Fruit fly (Drosophila melanogaster) whole organism, embryonic: ENCODE data around the gene Ilp6.
A peak's percentile ranks its signal among the peaks of the same experiment; 100 is the strongest.

Experiments used
- Blimp-1 ChIP-seq: fragments of 200-800 bp; sonication (Bioruptor generic); optimal IDR thresholded peaks from 3 replicates; lab custom pipeline; 2018; ENCODE audit warnings: missing biosample characterization, missing genetic modification characterization, mild to moderate bottlenecking, moderate library complexity, missing genetic modification reagents
- C15 ChIP-seq: fragments of 200-800 bp; sonication (Bioruptor generic); IDR thresholded peaks from 3 replicates; pipeline ENCODE4 v1.3.6; 2022; ENCODE audit warnings: missing biosample characterization, missing genetic modification characterization
- CG11504 ChIP-seq: fragments of 200-800 bp; sonication (Bioruptor generic); optimal IDR thresholded peaks from 3 replicates; lab custom pipeline; 2019; ENCODE audit warnings: missing biosample characterization, mild to moderate bottlenecking, missing genetic modification characterization, moderate library complexity
- CG12299 ChIP-seq: fragments of 200-800 bp; sonication (Bioruptor generic); optimal IDR thresholded peaks from 2 replicates; lab custom pipeline; 2018; ENCODE audit warnings: missing biosample characterization, mild to moderate bottlenecking, missing genetic modification characterization
- CG12744 ChIP-seq: fragments of 200-800 bp; sonication (Bioruptor generic); optimal IDR thresholded peaks from 2 replicates; lab custom pipeline; 2016; ENCODE audit warnings: missing biosample characterization, missing genetic modification characterization
- CG13287 ChIP-seq: fragments of 200-800 bp; sonication (Bioruptor generic); IDR thresholded peaks from 2 replicates; pipeline ENCODE4 v1.3.6; 2022; ENCODE audit warnings: missing biosample characterization, missing genetic modification characterization; ENCODE audit not compliant: partially characterized antibody
- CG14441 ChIP-seq: fragments of 200-800 bp; sonication (Bioruptor generic); IDR thresholded peaks from 2 replicates; pipeline ENCODE4 v1.3.6; 2022; ENCODE audit warnings: missing biosample characterization, missing genetic modification characterization
- CG15269 ChIP-seq: fragments of 200-800 bp; sonication (Bioruptor generic); optimal IDR thresholded peaks from 2 replicates; lab custom pipeline; 2018; ENCODE audit warnings: missing biosample characterization, mild to moderate bottlenecking, missing genetic modification characterization, moderate library complexity
- CG16863 ChIP-seq: fragments of 200-800 bp; sonication (Bioruptor generic); optimal IDR thresholded peaks from 3 replicates; lab custom pipeline; 2016; ENCODE audit warnings: missing biosample characterization, missing genetic modification characterization
- CG17359 ChIP-seq: fragments of 200-800 bp; sonication (Bioruptor generic); optimal IDR thresholded peaks from 3 replicates; lab custom pipeline; 2018; ENCODE audit warnings: missing biosample characterization, mild to moderate bottlenecking, missing genetic modification characterization, moderate library complexity
- CG17829 ChIP-seq: fragments of 200-800 bp; optimal IDR thresholded peaks from 2 replicates; lab custom pipeline; 2019; ENCODE audit warnings: missing biosample characterization, mild to moderate bottlenecking, missing genetic modification characterization, moderate library complexity
- CG2712 ChIP-seq: fragments of 200-800 bp; optimal IDR thresholded peaks from 3 replicates; lab custom pipeline; 2019; ENCODE audit warnings: missing biosample characterization, mild to moderate bottlenecking, missing genetic modification characterization, moderate library complexity
- CG33557 ChIP-seq: fragments of 200-800 bp; sonication (Bioruptor generic); optimal IDR thresholded peaks from 2 replicates; lab custom pipeline; 2019; ENCODE audit warnings: missing biosample characterization, mild to moderate bottlenecking, missing genetic modification characterization, moderate library complexity
- CG3847 ChIP-seq: fragments of 200-800 bp; sonication (Bioruptor generic); IDR thresholded peaks from 2 replicates; pipeline ENCODE4 v1.3.6; 2022; ENCODE audit warnings: missing biosample characterization, missing genetic modification characterization
- CG6689 ChIP-seq: fragments of 200-800 bp; sonication (Bioruptor generic); IDR thresholded peaks from 2 replicates; pipeline ENCODE4 v1.3.6; 2022; ENCODE audit warnings: missing biosample characterization, missing genetic modification characterization
- CG7372 ChIP-seq: fragments of 200-800 bp; sonication (Bioruptor generic); IDR thresholded peaks from 2 replicates; pipeline ENCODE4 v1.3.6; 2022; ENCODE audit warnings: missing biosample characterization, missing genetic modification characterization
- CoRest ChIP-seq: fragments of 200-800 bp; sonication (Bioruptor generic); optimal IDR thresholded peaks from 3 replicates; lab custom pipeline; 2018; ENCODE audit warnings: missing biosample characterization, mild to moderate bottlenecking, missing genetic modification characterization, moderate library complexity
- E2f2 ChIP-seq: fragments of 200-800 bp; sonication (Bioruptor generic); IDR thresholded peaks from 2 replicates; pipeline ENCODE4 v1.3.6; 2022; ENCODE audit warnings: missing biosample characterization, missing genetic modification characterization
- Gug ChIP-seq: fragments of 200-800 bp; sonication (Bioruptor generic); IDR thresholded peaks from 4 replicates; pipeline ENCODE4 v1.3.6; 2022; ENCODE audit warnings: missing biosample characterization, missing genetic modification characterization
- HLH54F ChIP-seq: fragments of 200-800 bp; sonication (Bioruptor generic); optimal IDR thresholded peaks from 3 replicates; lab custom pipeline; 2016; ENCODE audit warnings: missing biosample characterization, missing genetic modification characterization
- HLHmδ ChIP-seq: fragments of 200-800 bp; sonication (Bioruptor generic); optimal IDR thresholded peaks from 2 replicates; lab custom pipeline; 2018; ENCODE audit warnings: missing biosample characterization, mild to moderate bottlenecking, missing genetic modification characterization, moderate library complexity
- Hand ChIP-seq: fragments of 200-800 bp; sonication (Bioruptor generic); optimal IDR thresholded peaks from 2 replicates; lab custom pipeline; 2017; ENCODE audit warnings: mild to moderate bottlenecking, missing biosample characterization, missing genetic modification reagents, missing genetic modification characterization
- Hr51 ChIP-seq, 2 experiments: fragments of 200-800 bp; sonication (Bioruptor generic); optimal IDR thresholded peaks; 2 replicates in 1 of 2; 3 replicates in 1 of 2; lab custom pipeline; 2016 to 2018; ENCODE audit warnings: missing biosample characterization in 2 of 2, missing genetic modification characterization in 2 of 2, mild to moderate bottlenecking in 1 of 2, moderate library complexity in 1 of 2
- Hsf ChIP-seq: fragments of 200-800 bp; sonication (Bioruptor generic); optimal IDR thresholded peaks from 3 replicates; lab custom pipeline; 2016; ENCODE audit warnings: missing biosample characterization, missing genetic modification characterization
- Mrtf ChIP-seq: fragments of 200-800 bp; sonication (Bioruptor generic); IDR thresholded peaks from 3 replicates; pipeline ENCODE4 v1.3.6; 2022; ENCODE audit warnings: missing biosample characterization, missing genetic modification characterization
- Nf-YC ChIP-seq: fragments of 200-800 bp; optimal IDR thresholded peaks from 3 replicates; lab custom pipeline; 2019; ENCODE audit warnings: missing biosample characterization, mild to moderate bottlenecking, missing genetic modification characterization, moderate library complexity
- Oaz ChIP-seq: fragments of 200-800 bp; sonication (Bioruptor generic); IDR thresholded peaks from 2 replicates; pipeline ENCODE4 v1.3.6; 2022; ENCODE audit warnings: missing biosample characterization, missing genetic modification characterization
- Sin3A ChIP-seq: fragments of >200 bp; optimal IDR thresholded peaks from 2 replicates; lab custom pipeline; 2018
- Stat92E ChIP-seq, 3 experiments: fragments of >200 bp in 2 of 3; fragments of 200-800 bp in 1 of 3; sonication (Bioruptor generic) in 1 of 3; optimal IDR thresholded peaks; 2 replicates each; lab custom pipeline; 2017 to 2019; ENCODE audit warnings: missing biosample characterization in 3 of 3, missing genetic modification characterization in 3 of 3, mild to moderate bottlenecking in 1 of 3, moderate library complexity in 1 of 3
- Tbp ChIP-seq: fragments of >200 bp; optimal IDR thresholded peaks from 2 replicates; lab custom pipeline; 2018; ENCODE audit warnings: missing biosample characterization, missing genetic modification characterization
- YL-1 ChIP-seq: fragments of 200-800 bp; sonication (Bioruptor generic); optimal IDR thresholded peaks from 3 replicates; lab custom pipeline; 2017; ENCODE audit warnings: missing biosample characterization, mild to moderate bottlenecking, missing genetic modification characterization
- aop ChIP-seq: fragments of 200-800 bp; sonication (Bioruptor generic); IDR thresholded peaks from 2 replicates; pipeline ENCODE4 v1.3.6; 2022; ENCODE audit warnings: missing biosample characterization, missing genetic modification characterization
- bigmax ChIP-seq: fragments of 200-800 bp; sonication (Bioruptor generic); optimal IDR thresholded peaks from 2 replicates; lab custom pipeline; 2018; ENCODE audit warnings: missing biosample characterization, mild to moderate bottlenecking, missing genetic modification characterization
- btn ChIP-seq: fragments of 200-800 bp; sonication (Bioruptor generic); optimal IDR thresholded peaks from 2 replicates; lab custom pipeline; 2016; ENCODE audit warnings: missing biosample characterization, missing genetic modification characterization
- ci ChIP-seq: fragments of 200-800 bp; sonication (Bioruptor generic); IDR thresholded peaks from 3 replicates; pipeline ENCODE4 v1.3.6; 2022; ENCODE audit warnings: missing biosample characterization, missing genetic modification characterization
- eyg ChIP-seq: fragments of 200-800 bp; sonication (Bioruptor generic); optimal IDR thresholded peaks from 3 replicates; lab custom pipeline; 2016; ENCODE audit warnings: missing biosample characterization, missing genetic modification characterization
- ftz-f1 ChIP-seq: fragments of 200-800 bp; sonication (Bioruptor generic); optimal IDR thresholded peaks from 2 replicates; lab custom pipeline; 2016; ENCODE audit warnings: missing biosample characterization, missing genetic modification characterization
- gce ChIP-seq: fragments of 200-800 bp; sonication (Bioruptor generic); IDR thresholded peaks from 3 replicates; pipeline ENCODE4 v1.3.6; 2022; ENCODE audit warnings: missing biosample characterization, missing genetic modification characterization
- grn ChIP-seq: fragments of 200-800 bp; sonication (Bioruptor generic); optimal IDR thresholded peaks from 3 replicates; lab custom pipeline; 2017; ENCODE audit warnings: missing biosample characterization, missing genetic modification characterization
- kni ChIP-seq: fragments of 200-800 bp; sonication (Bioruptor generic); optimal IDR thresholded peaks from 3 replicates; lab custom pipeline; 2017; ENCODE audit warnings: mild to moderate bottlenecking, missing biosample characterization, missing genetic modification reagents, missing genetic modification characterization
- knrl ChIP-seq: fragments of 200-800 bp; sonication (Bioruptor generic); IDR thresholded peaks from 3 replicates; pipeline ENCODE4 v1.3.6; 2022; ENCODE audit warnings: missing biosample characterization, missing genetic modification characterization; ENCODE audit not compliant: partially characterized antibody
- lbe ChIP-seq: fragments of 200-800 bp; sonication (Bioruptor generic); optimal IDR thresholded peaks from 2 replicates; lab custom pipeline; 2016; ENCODE audit warnings: missing biosample characterization, mild to moderate bottlenecking, missing genetic modification characterization
- lov ChIP-seq, 2 experiments: fragments of 200-800 bp in 1 of 2; fragments of >200 bp in 1 of 2; sonication (Bioruptor generic) in 1 of 2; IDR thresholded peaks in 1 of 2; optimal IDR thresholded peaks in 1 of 2; 2 replicates in 1 of 2; 3 replicates in 1 of 2; pipeline versions ENCODE4 v1.3.6 to Lab custom; 2017 to 2022; ENCODE audit warnings: missing biosample characterization in 1 of 2, missing genetic modification characterization in 1 of 2
- luna ChIP-seq: fragments of 200-800 bp; sonication (Bioruptor generic); optimal IDR thresholded peaks from 2 replicates; lab custom pipeline; 2016; ENCODE audit warnings: missing biosample characterization, missing genetic modification characterization
- mirr ChIP-seq: fragments of 200-800 bp; sonication (Bioruptor generic); optimal IDR thresholded peaks from 3 replicates; lab custom pipeline; 2018; ENCODE audit warnings: missing biosample characterization, mild to moderate bottlenecking, missing genetic modification characterization
- odd ChIP-seq: fragments of 200-800 bp; sonication (Bioruptor generic); optimal IDR thresholded peaks from 2 replicates; lab custom pipeline; 2017; ENCODE audit warnings: missing biosample characterization, mild to moderate bottlenecking, missing genetic modification characterization
- run ChIP-seq: fragments of 200-800 bp; sonication (Bioruptor generic); optimal IDR thresholded peaks from 3 replicates; lab custom pipeline; 2018; ENCODE audit warnings: missing biosample characterization, mild to moderate bottlenecking, missing genetic modification characterization
- sima ChIP-seq: fragments of 200-800 bp; sonication (Bioruptor generic); optimal IDR thresholded peaks from 2 replicates; lab custom pipeline; 2016; ENCODE audit warnings: missing biosample characterization, missing genetic modification characterization
- sisA ChIP-seq: fragments of 200-800 bp; sonication (Bioruptor generic); IDR thresholded peaks from 2 replicates; pipeline ENCODE4 v1.3.6; 2022; ENCODE audit warnings: missing biosample characterization, missing genetic modification characterization
- tgo ChIP-seq: fragments of 200-800 bp; sonication (Bioruptor generic); IDR thresholded peaks from 3 replicates; pipeline ENCODE4 v1.3.6; 2022; ENCODE audit warnings: missing biosample characterization, missing genetic modification characterization
- ttk ChIP-seq: fragments of 200-800 bp; sonication (Bioruptor generic); IDR thresholded peaks from 2 replicates; pipeline ENCODE4 v2.1.2; 2022; ENCODE audit warnings: missing biosample characterization, missing genetic modification characterization

Gene Ilp6

DNA sequence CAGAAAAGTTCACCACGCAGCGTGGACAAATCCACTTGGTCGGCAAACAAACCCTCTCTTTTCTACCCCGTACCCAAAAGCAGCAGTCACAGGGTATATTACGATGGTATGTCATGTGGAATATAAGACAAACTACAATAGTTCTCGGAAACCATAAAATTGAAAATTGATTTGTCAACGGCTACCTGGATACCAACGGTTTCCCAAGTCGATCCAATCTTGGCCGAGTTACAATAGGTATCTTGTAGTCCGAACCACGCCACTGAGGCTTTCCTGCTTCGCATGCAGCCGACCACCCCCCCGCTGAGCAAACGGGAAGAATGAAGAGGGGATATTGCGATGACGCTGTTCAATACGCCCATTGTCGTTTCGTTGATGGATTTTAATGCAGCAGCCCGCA lies 16.1 kb downstream of the Ilp6 start (continued):
- TF ChIP-seq mirr (GFP tag; lab: Kevin White, UChicago) = no peak
- peak; percentile 83 for TF ChIP-seq CG6689
- TF ChIP-seq Oaz (GFP tag; lab: Robert Waterston, UW) = 0 out of 2 replicates have a peak, but pooled peaks have one; percentile 32
- 0 out of 2 replicates have a peak, but pooled peaks have one; percentile 23 for TF ChIP-seq E2f2 (GFP tag; lab: Robert Waterston, UW)
- no peak for TF ChIP-seq Sin3A (lab: Kevin White, UChicago)
- no peak for TF ChIP-seq eyg (GFP tag; lab: Kevin White, UChicago)
- TF ChIP-seq CG14441 (GFP tag; lab: Robert Waterston, UW) = peak; percentile 74
- TF ChIP-seq Stat92E (GFP tag; optimal IDR thresholded peaks at IDR 0.05; lab: Kevin White, UChicago) = peak in 1 of 3 experiments; percentile 45
- peak; percentile 85 for TF ChIP-seq CG2712 (tag; lab: Kevin White, UChicago)
- peak; percentile 40 for TF ChIP-seq CG3847
- TF ChIP-seq lov (optimal IDR thresholded peaks at IDR 0.05; lab: Kevin White, UChicago) = no peak
- TF ChIP-seq lov (GFP tag; IDR thresholded peaks at IDR 0.05; lab: Robert Waterston, UW) = peak; percentile 83
- no peak for TF ChIP-seq luna (GFP tag; lab: Kevin White, UChicago)
- no peak for TF ChIP-seq knrl (GFP tag; lab: Robert Waterston, UW)
- TF ChIP-seq CG12744 = no peak
- no peak for TF ChIP-seq CG33557 (GFP tag; lab: Kevin White, UChicago)
- TF ChIP-seq btn = peak; percentile 11
- TF ChIP-seq ttk = peak; percentile 84
- TF ChIP-seq Hr51 (GFP tag; optimal IDR thresholded peaks at IDR 0.05; lab: Kevin White, UChicago) = peak in 1 of 2 experiments; percentile 28
- peak; percentile 71 for TF ChIP-seq Mrtf (GFP tag; lab: Robert Waterston, UW)
- TF ChIP-seq CG11504 (tag; lab: Kevin White, UChicago) = peak; percentile 56
- TF ChIP-seq CG15269 (tag; lab: Kevin White, UChicago) = no peak
- peak; percentile 52; the same call in 1 of the 3 replicates for TF ChIP-seq C15 (GFP tag; lab: Robert Waterston, UW)
- peak; percentile 42 for TF ChIP-seq Hsf (GFP tag; lab: Kevin White, UChicago)
- no peak for TF ChIP-seq aop (GFP tag; lab: Robert Waterston, UW)
- peak; percentile 51 for TF ChIP-seq CG17359 (tag; lab: Kevin White, UChicago)
- no peak for TF ChIP-seq HLH54F
- TF ChIP-seq CG13287 (GFP tag; lab: Robert Waterston, UW) = no peak
- TF ChIP-seq CG17829 (tag; lab: Kevin White, UChicago) = peak; percentile 80
- no peak for TF ChIP-seq grn (GFP tag; lab: Kevin White, UChicago)
- peak; percentile 76 for TF ChIP-seq tgo (GFP tag; lab: Robert Waterston, UW)

dm6 chrX:2317347-2317832 lies 17.1 kb downstream of the Ilp6 start:
- no peak for TF ChIP-seq sisA (GFP tag; lab: Robert Waterston, UW)
- no peak for TF ChIP-seq Tbp (GFP tag; lab: Kevin White, UChicago)
- no peak for TF ChIP-seq YL-1 (GFP tag; lab: Kevin White, UChicago)
- no peak for TF ChIP-seq bigmax (GFP tag; lab: Kevin White, UChicago)
- peak; percentile 11 for TF ChIP-seq CG16863 (GFP tag; lab: Kevin White, UChicago)
- no peak for TF ChIP-seq gce (GFP tag; lab: Robert Waterston, UW)
- TF ChIP-seq Gug (GFP tag; lab: Robert Waterston, UW) = no peak
- peak; percentile 9 for TF ChIP-seq Nf-YC (tag; lab: Kevin White, UChicago)
- TF ChIP-seq lbe (GFP tag; lab: Kevin White, UChicago) = peak; percentile 74
- TF ChIP-seq sima (GFP tag; lab: Kevin White, UChicago) = no peak
- TF ChIP-seq CG7372 (GFP tag; lab: Robert Waterston, UW) = no peak
- TF ChIP-seq CG12299 (tag; lab: Kevin White, UChicago) = peak; percentile 3
- no peak for TF ChIP-seq run (tag; lab: Kevin White, UChicago)
- no peak for TF ChIP-seq Blimp-1 (GFP tag; lab: Kevin White, UChicago)
- TF ChIP-seq ftz-f1 (GFP tag; lab: Kevin White, UChicago) = peak; percentile 63
- TF ChIP-seq odd = peak; percentile 15
- TF ChIP-seq CoRest (tag; lab: Kevin White, UChicago) = no peak
- TF ChIP-seq HLHmδ = peak; percentile 85
- TF ChIP-seq ci (GFP tag; lab: Robert Waterston, UW) = peak; percentile 61; the same call in 2 of the 3 replicates
- TF ChIP-seq kni (GFP tag; lab: Kevin White, UChicago) = peak; percentile 77
- peak; percentile 28 for TF ChIP-seq Hand
